Fruit fly (Drosophila melanogaster): ENCODE data around the gene Amt.

The Amt gene

DNA sequence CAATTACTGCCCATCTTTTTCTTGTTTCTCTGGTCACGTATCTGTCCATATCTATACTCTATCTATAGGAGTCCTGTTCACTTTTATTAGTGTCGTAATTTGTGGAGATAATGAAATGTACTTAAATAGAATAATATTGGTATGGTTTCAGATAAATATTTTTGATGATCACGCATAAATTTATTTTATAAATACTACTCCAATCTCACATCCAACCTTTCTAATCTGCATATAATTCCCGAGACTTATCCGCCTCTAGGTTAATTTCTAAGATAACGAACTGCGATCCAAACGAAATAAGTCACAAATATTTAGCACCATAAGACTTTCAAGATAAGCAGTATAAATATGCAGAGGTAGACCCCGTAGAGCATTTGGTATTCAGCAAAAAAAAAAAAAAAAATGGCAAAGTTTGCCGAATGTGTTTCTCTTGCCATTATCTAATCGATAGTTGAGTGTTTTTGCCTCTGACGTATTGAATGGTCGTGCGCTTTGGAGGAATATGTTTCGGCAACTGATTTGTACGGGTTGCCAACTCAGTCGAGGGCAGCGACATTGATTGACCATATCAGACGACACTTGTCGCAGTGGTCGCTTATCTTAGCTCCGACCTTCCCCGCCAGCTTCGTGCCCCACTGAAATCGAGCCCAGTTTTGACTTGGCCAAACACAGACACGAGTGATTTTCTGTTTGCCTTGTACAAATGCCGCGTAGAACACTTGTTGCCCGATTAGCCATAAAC, 50.7 kb downstream of the Amt start (continued):
- TF ChIP-seq grn (GFP tag; optimal IDR thresholded peaks at IDR 0.05) = peak; percentile 37
- TF ChIP-seq CG8290 (GFP tag; optimal IDR thresholded peaks at IDR 0.05) = no peak
- TF ChIP-seq CG8290 (tag; optimal IDR thresholded peaks at IDR 0.05) = peak in 1 of 2 experiments; percentile 8
- TF ChIP-seq lab (GFP tag; optimal IDR thresholded peaks at IDR 0.05) = peak; percentile 40
- peak in 1 of 2 experiments; percentile 42 for TF ChIP-seq Pdp1 (GFP tag; optimal IDR thresholded peaks at IDR 0.05)
- TF ChIP-seq chinmo (GFP tag; IDR thresholded peaks at IDR 0.05; ENCODE audit: partially characterized antibody) = 0 out of 4 replicates have a peak, but pooled peaks have one; percentile 80
- TF ChIP-seq BtbVII (GFP tag; optimal IDR thresholded peaks at IDR 0.05) = peak; percentile 76
- TF ChIP-seq ftz-f1 (GFP tag; optimal IDR thresholded peaks at IDR 0.05) = peak; percentile 62
- 0 out of 2 replicates have a peak, but pooled peaks have one; percentile 8 for TF ChIP-seq Bgb (GFP tag; IDR thresholded peaks at IDR 0.05; ENCODE audit: partially characterized antibody)
- peak; percentile 19 for TF ChIP-seq HmgZ (tag; optimal IDR thresholded peaks at IDR 0.05)
- peak; percentile 72 for TF ChIP-seq exex (tag; optimal IDR thresholded peaks at IDR 0.05)
- peak; percentile 47; the same call in 1 of the 2 replicates for TF ChIP-seq rib (GFP tag; IDR thresholded peaks at IDR 0.05)
- TF ChIP-seq z (GFP tag; IDR thresholded peaks at IDR 0.05) = peak; percentile 56; the same call in 1 of the 3 replicates
- TF ChIP-seq CG7987 (GFP tag; optimal IDR thresholded peaks at IDR 0.05) = peak; percentile 7
- TF ChIP-seq Deaf1 (tag; optimal IDR thresholded peaks at IDR 0.05) = peak; percentile 80
- TF ChIP-seq Hr78 (GFP tag; optimal IDR thresholded peaks at IDR 0.05) = peak in 1 of 2 experiments; percentile 17
- TF ChIP-seq row (GFP tag; IDR thresholded peaks at IDR 0.05) = peak; percentile 44; the same call in 2 of the 3 replicates
- TF ChIP-seq CG31224 (GFP tag; IDR thresholded peaks at IDR 0.05) = peak; percentile 18; the same call in 1 of the 2 replicates
- TF ChIP-seq tup (GFP tag; optimal IDR thresholded peaks at IDR 0.05) = no peak
- TF ChIP-seq CG34422 (GFP tag; IDR thresholded peaks at IDR 0.05) = no peak
- TF ChIP-seq crol (GFP tag; IDR thresholded peaks at IDR 0.05) = peak; percentile 64; the same call in 1 of the 2 replicates
- no peak for TF ChIP-seq CG18619 (GFP tag; optimal IDR thresholded peaks at IDR 0.05)
- TF ChIP-seq Tbp (GFP tag; optimal IDR thresholded peaks at IDR 0.05) = no peak
- TF ChIP-seq CG15601 (tag; optimal IDR thresholded peaks at IDR 0.05) = no peak
- TF ChIP-seq Med (GFP tag) = peak; percentile 16
- TF ChIP-seq MBD-R2 (GFP tag; IDR thresholded peaks at IDR 0.05) = 0 out of 2 replicates have a peak, but pooled peaks have one; percentile 8

DNA sequence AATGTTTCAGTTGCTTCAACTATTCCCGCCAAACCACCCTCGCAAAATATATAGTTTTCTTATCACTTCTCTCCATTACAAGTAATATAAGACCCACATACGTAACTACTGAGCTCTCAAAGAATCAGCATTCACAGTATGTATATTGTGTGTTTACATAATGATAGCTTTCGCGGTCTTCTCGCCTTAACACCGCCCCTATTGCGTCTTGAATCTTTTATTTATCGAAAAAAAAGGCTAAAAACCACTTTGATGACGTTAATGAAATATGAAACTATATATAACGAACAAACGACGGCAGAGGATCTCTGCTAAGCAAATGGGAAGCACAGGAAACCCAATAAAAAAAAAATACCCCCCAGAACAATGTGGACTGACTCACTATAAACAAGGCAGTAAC, 51.6 kb downstream of the Amt start:
- TF ChIP-seq CG6765 (GFP tag; optimal IDR thresholded peaks at IDR 0.05) (peak; percentile 1), Mrtf (GFP tag; IDR thresholded peaks at IDR 0.05) (no peak), CG7987 (GFP tag; optimal IDR thresholded peaks at IDR 0.05) (peak; percentile 6), HmgD (GFP tag; optimal IDR thresholded peaks at IDR 0.05) (no peak), Med (GFP tag) (peak; percentile 10), CG10267 (tag; optimal IDR thresholded peaks at IDR 0.05) (no peak), CG17361 (GFP tag; IDR thresholded peaks at IDR 0.05) (no peak), Fer1 (GFP tag; optimal IDR thresholded peaks at IDR 0.05) (peak; percentile 18), pnt (GFP tag; optimal IDR thresholded peaks at IDR 0.05) (no peak), CG18599 (GFP tag; optimal IDR thresholded peaks at IDR 0.05) (peak; percentile 5), CG18476 (GFP tag; optimal IDR thresholded peaks at IDR 0.05) (peak; percentile 24), Bgb (GFP tag; IDR thresholded peaks at IDR 0.05; ENCODE audit: partially characterized antibody) (no peak), CG12769 (tag; optimal IDR thresholded peaks at IDR 0.05) (no peak), CG17612 (GFP tag; IDR thresholded peaks at IDR 0.05) (no peak), dmrt99B (tag; optimal IDR thresholded peaks at IDR 0.05) (no peak), CG11085 (GFP tag; IDR thresholded peaks at IDR 0.05) (no peak), Pdp1 (GFP tag; optimal IDR thresholded peaks at IDR 0.05) (peak in 1 of 2 experiments; percentile 74), jigr1 (GFP tag; IDR thresholded peaks at IDR 0.05) (no peak), CG16863 (GFP tag; optimal IDR thresholded peaks at IDR 0.05) (no peak), CG10543 (GFP tag; optimal IDR thresholded peaks at IDR 0.05) (peak; percentile 39), mirr (GFP tag; optimal IDR thresholded peaks at IDR 0.05) (peak; percentile 26), Sox102F (GFP tag; optimal IDR thresholded peaks at IDR 0.05) (no peak), CG8478 (optimal IDR thresholded peaks at IDR 0.05) (no peak), pros (GFP tag; optimal IDR thresholded peaks at IDR 0.05) (no peak), CG2678 (tag; optimal IDR thresholded peaks at IDR 0.05) (peak; percentile 2), CG18262 (tag; optimal IDR thresholded peaks at IDR 0.05) (no peak), danr (GFP tag; IDR thresholded peaks at IDR 0.05) (no peak)

Data from whole organism, embryonic.